Fruit fly (Drosophila melanogaster) whole organism, embryonic: ENCODE results near the gene Mob3.

Experiments
- Aef1 ChIP-seq: fragments of 200-800 bp; sonication (Bioruptor generic); IDR thresholded peaks from 3 replicates; pipeline ENCODE4 v1.3.6; 2022; ENCODE audit warnings: missing biosample characterization, missing genetic modification characterization
- Asciz ChIP-seq: fragments of 200-800 bp; sonication (Bioruptor generic); optimal IDR thresholded peaks from 2 replicates; lab custom pipeline; 2017; ENCODE audit warnings: missing biosample characterization, mild to moderate bottlenecking, missing genetic modification characterization, missing genetic modification reagents
- B-H2 ChIP-seq: fragments of 200-800 bp; sonication (Bioruptor generic); optimal IDR thresholded peaks from 2 replicates; lab custom pipeline; 2018; ENCODE audit warnings: missing biosample characterization, mild to moderate bottlenecking, missing genetic modification characterization
- CG10267 ChIP-seq: fragments of 200-800 bp; sonication (Bioruptor generic); optimal IDR thresholded peaks from 2 replicates; lab custom pipeline; 2018; ENCODE audit warnings: missing biosample characterization, mild to moderate bottlenecking, missing genetic modification characterization, moderate library complexity
- CG10431 ChIP-seq: fragments of 200-800 bp; sonication (Bioruptor generic); optimal IDR thresholded peaks from 3 replicates; lab custom pipeline; 2018; ENCODE audit warnings: missing biosample characterization, mild to moderate bottlenecking, missing genetic modification characterization
- CG10543 ChIP-seq: fragments of 200-800 bp; sonication (Bioruptor generic); optimal IDR thresholded peaks from 3 replicates; lab custom pipeline; 2017; ENCODE audit warnings: missing biosample characterization, mild to moderate bottlenecking, missing genetic modification characterization, moderate library complexity
- CG11247 ChIP-seq: fragments of 200-800 bp; sonication (Bioruptor generic); IDR thresholded peaks from 2 replicates; pipeline ENCODE4 v1.3.6; 2022; ENCODE audit warnings: missing biosample characterization, missing genetic modification characterization
- CG12744 ChIP-seq: fragments of 200-800 bp; sonication (Bioruptor generic); optimal IDR thresholded peaks from 2 replicates; lab custom pipeline; 2016; ENCODE audit warnings: missing biosample characterization, missing genetic modification characterization
- CG13287 ChIP-seq: fragments of 200-800 bp; sonication (Bioruptor generic); IDR thresholded peaks from 2 replicates; pipeline ENCODE4 v1.3.6; 2022; ENCODE audit warnings: missing biosample characterization, missing genetic modification characterization; ENCODE audit not compliant: partially characterized antibody
- CG15696 ChIP-seq: fragments of 200-800 bp; sonication (Bioruptor generic); optimal IDR thresholded peaks from 2 replicates; lab custom pipeline; 2019; ENCODE audit warnings: missing biosample characterization, mild to moderate bottlenecking, missing genetic modification characterization, moderate library complexity
- CG18476 ChIP-seq: fragments of 200-800 bp; sonication (Bioruptor generic); optimal IDR thresholded peaks from 2 replicates; lab custom pipeline; 2016; ENCODE audit warnings: missing biosample characterization, mild to moderate bottlenecking, missing genetic modification characterization
- CG18599 ChIP-seq: fragments of 200-800 bp; sonication (Bioruptor generic); optimal IDR thresholded peaks from 3 replicates; lab custom pipeline; 2017; ENCODE audit warnings: missing biosample characterization, missing genetic modification characterization, mild to moderate bottlenecking, moderate library complexity, missing genetic modification reagents
- CG18619 ChIP-seq: fragments of 200-800 bp; sonication (Bioruptor generic); optimal IDR thresholded peaks from 3 replicates; lab custom pipeline; 2017; ENCODE audit warnings: missing biosample characterization, mild to moderate bottlenecking, missing genetic modification characterization
- CG2129 ChIP-seq: fragments of 200-800 bp; sonication (Bioruptor generic); IDR thresholded peaks from 2 replicates; pipeline ENCODE4 v1.3.6; 2022; ENCODE audit warnings: missing biosample characterization, missing genetic modification characterization; ENCODE audit not compliant: partially characterized antibody
- CG2712 ChIP-seq: fragments of 200-800 bp; optimal IDR thresholded peaks from 3 replicates; lab custom pipeline; 2019; ENCODE audit warnings: missing biosample characterization, mild to moderate bottlenecking, missing genetic modification characterization, moderate library complexity
- CG3407 ChIP-seq: fragments of 200-800 bp; sonication (Bioruptor generic); optimal IDR thresholded peaks from 2 replicates; lab custom pipeline; 2018; ENCODE audit warnings: missing biosample characterization, mild to moderate bottlenecking, missing genetic modification characterization
- CG3847 ChIP-seq: fragments of 200-800 bp; sonication (Bioruptor generic); IDR thresholded peaks from 2 replicates; pipeline ENCODE4 v1.3.6; 2022; ENCODE audit warnings: missing biosample characterization, missing genetic modification characterization
- CG4820 ChIP-seq: fragments of 200-800 bp; sonication (Bioruptor generic); optimal IDR thresholded peaks from 3 replicates; lab custom pipeline; 2016; ENCODE audit warnings: missing biosample characterization, missing genetic modification characterization
- CG7357 ChIP-seq: fragments of 200-800 bp; sonication (Bioruptor generic); IDR thresholded peaks from 3 replicates; pipeline ENCODE4 v1.3.6; 2022; ENCODE audit warnings: missing biosample characterization, missing genetic modification characterization
- CG7786 ChIP-seq: fragments of 200-800 bp; sonication (Bioruptor generic); optimal IDR thresholded peaks from 2 replicates; lab custom pipeline; 2016; ENCODE audit warnings: missing biosample characterization, missing genetic modification characterization
- CG7987 ChIP-seq: fragments of 200-800 bp; sonication (Bioruptor generic); optimal IDR thresholded peaks from 2 replicates; lab custom pipeline; 2018; ENCODE audit warnings: missing biosample characterization, mild to moderate bottlenecking, missing genetic modification characterization, moderate library complexity
- Chrac-16 ChIP-seq: fragments of 200-800 bp; sonication (Bioruptor generic); optimal IDR thresholded peaks from 3 replicates; lab custom pipeline; 2016; ENCODE audit warnings: missing biosample characterization, missing genetic modification characterization
- CkIIα-i1 ChIP-seq: fragments of 200-800 bp; sonication (Bioruptor generic); IDR thresholded peaks from 2 replicates; pipeline ENCODE4 v1.3.6; 2022; ENCODE audit warnings: missing biosample characterization, missing genetic modification characterization
- D ChIP-seq, 2 experiments: fragments of 200-800 bp in 1 of 2; fragments of >200 bp in 1 of 2; sonication (Bioruptor generic) in 1 of 2; optimal IDR thresholded peaks; 2 replicates in 1 of 2; 3 replicates in 1 of 2; lab custom pipeline; 2017; ENCODE audit warnings: mild to moderate bottlenecking in 1 of 2, missing biosample characterization in 1 of 2, missing genetic modification characterization in 1 of 2, missing genetic modification reagents in 1 of 2
- Dfd ChIP-seq, 2 experiments: fragments of >200 bp; optimal IDR thresholded peaks; 2 replicates each; lab custom pipeline; 2017; ENCODE audit warnings: missing biosample characterization in 2 of 2, missing genetic modification characterization in 2 of 2
- Dip2 ChIP-seq: fragments of 200-800 bp; sonication (Bioruptor generic); IDR thresholded peaks from 2 replicates; pipeline ENCODE4 v1.3.6; 2022; ENCODE audit warnings: missing biosample characterization, missing genetic modification characterization
- E2f2 ChIP-seq: fragments of 200-800 bp; sonication (Bioruptor generic); IDR thresholded peaks from 2 replicates; pipeline ENCODE4 v1.3.6; 2022; ENCODE audit warnings: missing biosample characterization, missing genetic modification characterization
- Hr78 ChIP-seq, 2 experiments: fragments of 200-800 bp in 1 of 2; fragments of >200 bp in 1 of 2; sonication (Bioruptor generic) in 1 of 2; optimal IDR thresholded peaks; 2 replicates each; lab custom pipeline; 2017 to 2019; ENCODE audit warnings: missing biosample characterization in 2 of 2, missing genetic modification characterization in 2 of 2, mild to moderate bottlenecking in 1 of 2, moderate library complexity in 1 of 2
- MESR4 ChIP-seq: fragments of 200-800 bp; sonication (Bioruptor generic); optimal IDR thresholded peaks from 2 replicates; lab custom pipeline; 2018; ENCODE audit warnings: missing biosample characterization, mild to moderate bottlenecking, missing genetic modification characterization, moderate library complexity
- Max ChIP-seq: fragments of 200-800 bp; sonication (Bioruptor generic); optimal IDR thresholded peaks from 2 replicates; lab custom pipeline; 2016; ENCODE audit warnings: missing biosample characterization, mild to moderate bottlenecking, missing genetic modification characterization
- Pdp1 ChIP-seq, 2 experiments: fragments of 200-800 bp; sonication (Bioruptor generic); optimal IDR thresholded peaks; 3 replicates each; lab custom pipeline; 2016; ENCODE audit warnings: missing biosample characterization in 2 of 2, missing genetic modification characterization in 2 of 2, mild to moderate bottlenecking in 1 of 2, moderate library complexity in 1 of 2
- YL-1 ChIP-seq: fragments of 200-800 bp; sonication (Bioruptor generic); optimal IDR thresholded peaks from 3 replicates; lab custom pipeline; 2017; ENCODE audit warnings: missing biosample characterization, mild to moderate bottlenecking, missing genetic modification characterization
- amos ChIP-seq: fragments of 200-800 bp; sonication (Bioruptor generic); IDR thresholded peaks from 2 replicates; pipeline ENCODE4 v1.3.6; 2022; ENCODE audit warnings: missing biosample characterization, missing genetic modification characterization; ENCODE audit not compliant: partially characterized antibody
- cg ChIP-seq: fragments of 200-800 bp; sonication (Bioruptor generic); optimal IDR thresholded peaks from 3 replicates; lab custom pipeline; 2019; ENCODE audit warnings: missing biosample characterization, mild to moderate bottlenecking, missing genetic modification characterization, moderate library complexity
- chif ChIP-seq, 2 experiments: fragments of 200-800 bp; sonication (Bioruptor generic); optimal IDR thresholded peaks; 3 replicates each; lab custom pipeline; 2016; ENCODE audit warnings: missing biosample characterization in 2 of 2, missing genetic modification characterization in 2 of 2
- corto ChIP-seq: fragments of 200-800 bp; sonication (Bioruptor generic); optimal IDR thresholded peaks from 2 replicates; lab custom pipeline; 2016; ENCODE audit warnings: missing biosample characterization, mild to moderate bottlenecking, missing genetic modification characterization, moderate library complexity
- crp ChIP-seq, 2 experiments: fragments of 200-800 bp; sonication (Bioruptor generic); optimal IDR thresholded peaks; 2 replicates in 1 of 2; 3 replicates in 1 of 2; lab custom pipeline; 2017; ENCODE audit warnings: missing biosample characterization in 2 of 2, missing genetic modification characterization in 2 of 2, mild to moderate bottlenecking in 1 of 2, moderate library complexity in 1 of 2
- dysf ChIP-seq: fragments of 200-800 bp; sonication (Bioruptor generic); IDR thresholded peaks from 3 replicates; pipeline ENCODE4 v1.3.6; 2022; ENCODE audit warnings: missing biosample characterization, missing genetic modification characterization
- gfzf ChIP-seq: fragments of 200-800 bp; sonication (Bioruptor generic); optimal IDR thresholded peaks from 2 replicates; lab custom pipeline; 2016; ENCODE audit warnings: missing biosample characterization, mild to moderate bottlenecking, missing genetic modification characterization, moderate library complexity
- hb ChIP-seq: fragments of 200-800 bp; sonication (Bioruptor generic); IDR thresholded peaks from 3 replicates; pipeline ENCODE4 v1.3.6; 2022; ENCODE audit warnings: missing biosample characterization, missing genetic modification characterization; ENCODE audit not compliant: partially characterized antibody
- insv ChIP-seq, 2 experiments: fragments of 200-800 bp; sonication (Bioruptor generic); optimal IDR thresholded peaks; 3 replicates each; lab custom pipeline; 2016 to 2018; ENCODE audit warnings: missing biosample characterization in 2 of 2, missing genetic modification characterization in 2 of 2
- lbe ChIP-seq: fragments of 200-800 bp; sonication (Bioruptor generic); optimal IDR thresholded peaks from 2 replicates; lab custom pipeline; 2016; ENCODE audit warnings: missing biosample characterization, mild to moderate bottlenecking, missing genetic modification characterization
- ro ChIP-seq: fragments of 200-800 bp; sonication (Bioruptor generic); IDR thresholded peaks from 2 replicates; pipeline ENCODE4 v1.3.6; 2022; ENCODE audit warnings: missing biosample characterization, missing genetic modification characterization
- sc ChIP-seq, 3 experiments: fragments of >200 bp in 2 of 3; fragments of 200-800 bp in 1 of 3; sonication (Bioruptor generic) in 1 of 3; optimal IDR thresholded peaks; 2 replicates in 2 of 3; 3 replicates in 1 of 3; lab custom pipeline; 2017; ENCODE audit warnings: mild to moderate bottlenecking in 1 of 3, missing biosample characterization in 1 of 3, missing genetic modification characterization in 1 of 3, missing genetic modification reagents in 1 of 3
- stwl ChIP-seq: fragments of 200-800 bp; sonication (Bioruptor generic); optimal IDR thresholded peaks from 3 replicates; lab custom pipeline; 2018; ENCODE audit warnings: missing biosample characterization, mild to moderate bottlenecking, missing genetic modification characterization, moderate library complexity
- trem ChIP-seq: fragments of 200-800 bp; optimal IDR thresholded peaks from 3 replicates; lab custom pipeline; 2019; ENCODE audit warnings: missing biosample characterization, mild to moderate bottlenecking, missing genetic modification characterization, moderate library complexity
- wek ChIP-seq: fragments of 200-800 bp; sonication (Bioruptor generic); optimal IDR thresholded peaks from 3 replicates; lab custom pipeline; 2018; ENCODE audit warnings: missing biosample characterization, mild to moderate bottlenecking, missing genetic modification characterization, moderate library complexity
- zen ChIP-seq: fragments of 200-800 bp; sonication (Bioruptor generic); optimal IDR thresholded peaks from 3 replicates; lab custom pipeline; 2018; ENCODE audit warnings: missing biosample characterization, mild to moderate bottlenecking, missing genetic modification characterization, moderate library complexity

The Mob3 gene

dm6 chr2L:10311822-10312221, 46.7 kb downstream of the Mob3 start (continued):
- TF ChIP-seq E2f2 (GFP tag; lab: Robert Waterston, UW) (peak; percentile 31), CG2712 (tag; lab: Kevin White, UChicago) (peak; percentile 7), cg (GFP tag; lab: Kevin White, UChicago) (no peak), crp (GFP tag; optimal IDR thresholded peaks at IDR 0.05; lab: Kevin White, UChicago) (peak in 1 of 2 experiments; percentile 60), gfzf (peak; percentile 76), CG10267 (tag; lab: Kevin White, UChicago) (peak; percentile 5), Hr78 (GFP tag; optimal IDR thresholded peaks at IDR 0.05; lab: Kevin White, UChicago) (no peak), sc (optimal IDR thresholded peaks at IDR 0.05; lab: Kevin White, UChicago) (no peak), sc (GFP tag; optimal IDR thresholded peaks at IDR 0.05; lab: Kevin White, UChicago) (no peak), D (optimal IDR thresholded peaks at IDR 0.05; lab: Kevin White, UChicago) (no peak), D (GFP tag; optimal IDR thresholded peaks at IDR 0.05; lab: Kevin White, UChicago) (no peak), CG13287 (GFP tag; lab: Robert Waterston, UW) (peak; percentile 42; the same call in 1 of the 2 replicates), CG7786 (GFP tag; lab: Kevin White, UChicago) (no peak), CG10543 (GFP tag; lab: Kevin White, UChicago) (no peak), insv (GFP tag; optimal IDR thresholded peaks at IDR 0.05; lab: Kevin White, UChicago) (no peak), Chrac-16 (GFP tag; lab: Kevin White, UChicago) (no peak), CG12744 (GFP tag; lab: Kevin White, UChicago) (no peak), Dip2 (GFP tag; lab: Robert Waterston, UW) (no peak), zen (tag; lab: Kevin White, UChicago) (peak; percentile 26), Aef1 (no peak), corto (no peak), CG18619 (GFP tag; lab: Kevin White, UChicago) (no peak), CG18599 (GFP tag; lab: Kevin White, UChicago) (no peak), trem (tag; lab: Kevin White, UChicago) (no peak), CG7987 (GFP tag; lab: Kevin White, UChicago) (no peak), Dfd (GFP tag; optimal IDR thresholded peaks at IDR 0.05; lab: Kevin White, UChicago) (no peak), YL-1 (peak; percentile 21), CG3407 (GFP tag; lab: Kevin White, UChicago) (no peak), wek (GFP tag; lab: Kevin White, UChicago) (peak; percentile 10), CG7357 (GFP tag; lab: Robert Waterston, UW) (no peak), lbe (no peak), CG2129 (GFP tag; lab: Robert Waterston, UW) (no peak), hb (no peak), CG15696 (no peak), CG3847 (GFP tag; lab: Robert Waterston, UW) (no peak), ro (no peak), MESR4 (peak; percentile 83), B-H2 (no peak), Pdp1 (GFP tag; optimal IDR thresholded peaks at IDR 0.05; lab: Kevin White, UChicago) (peak in 1 of 2 experiments; percentile 23), CkIIα-i1 (no peak), CG11247 (no peak), Max (no peak), Asciz (GFP tag; lab: Kevin White, UChicago) (no peak), chif (GFP tag; optimal IDR thresholded peaks at IDR 0.05; lab: Kevin White, UChicago) (no peak), CG4820 (GFP tag; lab: Kevin White, UChicago) (no peak), CG18476 (GFP tag; lab: Kevin White, UChicago) (no peak), amos (peak; percentile 27; the same call in 1 of the 2 replicates), CG10431 (GFP tag; lab: Kevin White, UChicago) (no peak), dysf (GFP tag; lab: Robert Waterston, UW) (no peak), stwl (peak; percentile 63)
